Fruit fly (Drosophila melanogaster) whole organism, embryonic: Measurements from ENCODE around the gene Prat.

ENCODE experiments used
- BtbVII ChIP-seq: fragments of 200-800 bp; sonication (Bioruptor generic); optimal IDR thresholded peaks from 3 replicates; lab custom pipeline; 2017; ENCODE audit warnings: missing biosample characterization, mild to moderate bottlenecking, missing genetic modification characterization
- Bteb2 ChIP-seq: fragments of 200-800 bp; sonication (Bioruptor generic); optimal IDR thresholded peaks from 2 replicates; lab custom pipeline; 2016; ENCODE audit warnings: missing biosample characterization, missing genetic modification characterization
- CG13894 ChIP-seq: fragments of 200-800 bp; sonication (Bioruptor generic); optimal IDR thresholded peaks from 3 replicates; lab custom pipeline; 2018; ENCODE audit warnings: missing biosample characterization, mild to moderate bottlenecking, missing genetic modification characterization, moderate library complexity
- CG1529 ChIP-seq: fragments of 200-800 bp; sonication (Bioruptor generic); optimal IDR thresholded peaks from 3 replicates; lab custom pipeline; 2018; ENCODE audit warnings: missing biosample characterization, missing genetic modification characterization
- CG16813 ChIP-seq: fragments of 200-800 bp; sonication (Bioruptor generic); IDR thresholded peaks from 3 replicates; pipeline ENCODE4 v1.3.6; 2022; ENCODE audit warnings: missing biosample characterization, missing genetic modification characterization; ENCODE audit not compliant: partially characterized antibody
- CG17328 ChIP-seq: fragments of 200-800 bp; sonication (Bioruptor generic); IDR thresholded peaks from 2 replicates; pipeline ENCODE4 v1.3.6; 2022; ENCODE audit warnings: missing biosample characterization, missing genetic modification characterization
- CG18599 ChIP-seq: fragments of 200-800 bp; sonication (Bioruptor generic); optimal IDR thresholded peaks from 3 replicates; lab custom pipeline; 2017; ENCODE audit warnings: missing biosample characterization, missing genetic modification characterization, mild to moderate bottlenecking, moderate library complexity, missing genetic modification reagents
- CG18619 ChIP-seq: fragments of 200-800 bp; sonication (Bioruptor generic); optimal IDR thresholded peaks from 3 replicates; lab custom pipeline; 2017; ENCODE audit warnings: missing biosample characterization, mild to moderate bottlenecking, missing genetic modification characterization
- CG31388 ChIP-seq: fragments of 200-800 bp; sonication (Bioruptor generic); optimal IDR thresholded peaks from 2 replicates; lab custom pipeline; 2016; ENCODE audit warnings: missing biosample characterization, missing genetic modification characterization
- CG33213 ChIP-seq: fragments of 200-800 bp; sonication (Bioruptor generic); optimal IDR thresholded peaks from 3 replicates; lab custom pipeline; 2016; ENCODE audit warnings: missing biosample characterization, missing genetic modification characterization
- CG34224 ChIP-seq: fragments of 200-800 bp; sonication (Bioruptor generic); IDR thresholded peaks from 3 replicates; pipeline ENCODE4 v1.3.6; 2022; ENCODE audit warnings: missing biosample characterization, missing genetic modification characterization; ENCODE audit not compliant: partially characterized antibody
- CG43689 ChIP-seq: fragments of 200-800 bp; sonication (Bioruptor generic); IDR thresholded peaks from 2 replicates; pipeline ENCODE4 v1.3.6; 2022; ENCODE audit warnings: missing biosample characterization, missing genetic modification characterization
- CG4404 ChIP-seq: fragments of 200-800 bp; sonication (Bioruptor generic); IDR thresholded peaks from 2 replicates; pipeline ENCODE4 v1.3.6; 2022; ENCODE audit warnings: missing biosample characterization, missing genetic modification characterization
- CG4820 ChIP-seq: fragments of 200-800 bp; sonication (Bioruptor generic); optimal IDR thresholded peaks from 3 replicates; lab custom pipeline; 2016; ENCODE audit warnings: missing biosample characterization, missing genetic modification characterization
- CG7928 ChIP-seq: fragments of 200-800 bp; sonication (Bioruptor generic); optimal IDR thresholded peaks from 2 replicates; lab custom pipeline; 2017; ENCODE audit warnings: missing biosample characterization, mild to moderate bottlenecking, missing genetic modification characterization
- CG8281 ChIP-seq: fragments of 200-800 bp; sonication (Bioruptor generic); optimal IDR thresholded peaks from 2 replicates; lab custom pipeline; 2018; ENCODE audit warnings: missing biosample characterization, mild to moderate bottlenecking, missing genetic modification characterization, moderate library complexity
- CG8478 ChIP-seq: fragments of >200 bp; optimal IDR thresholded peaks from 2 replicates; lab custom pipeline; 2018
- CHES-1-like ChIP-seq: fragments of 200-800 bp; sonication (Bioruptor generic); optimal IDR thresholded peaks from 2 replicates; lab custom pipeline; 2016; ENCODE audit warnings: missing biosample characterization, missing genetic modification characterization
- Chrac-16 ChIP-seq: fragments of 200-800 bp; sonication (Bioruptor generic); optimal IDR thresholded peaks from 3 replicates; lab custom pipeline; 2016; ENCODE audit warnings: missing biosample characterization, missing genetic modification characterization
- Dip2 ChIP-seq: fragments of 200-800 bp; sonication (Bioruptor generic); IDR thresholded peaks from 2 replicates; pipeline ENCODE4 v1.3.6; 2022; ENCODE audit warnings: missing biosample characterization, missing genetic modification characterization
- Dll ChIP-seq: fragments of 200-800 bp; sonication (Bioruptor generic); IDR thresholded peaks from 4 replicates; pipeline ENCODE4 v1.3.6; 2022; ENCODE audit warnings: missing biosample characterization, missing genetic modification characterization; ENCODE audit not compliant: partially characterized antibody
- Ets97D ChIP-seq: fragments of 200-800 bp; sonication (Bioruptor generic); optimal IDR thresholded peaks from 3 replicates; lab custom pipeline; 2016; ENCODE audit warnings: missing biosample characterization, missing genetic modification characterization
- GATAe ChIP-seq: fragments of 200-800 bp; sonication (Bioruptor generic); conservative IDR thresholded peaks from 2 replicates; pipeline ENCODE4 v1.3.6; 2022; ENCODE audit warnings: missing biosample characterization, missing genetic modification characterization
- HmgZ ChIP-seq: fragments of 200-800 bp; sonication (Bioruptor generic); optimal IDR thresholded peaks from 2 replicates; lab custom pipeline; 2018; ENCODE audit warnings: missing biosample characterization, mild to moderate bottlenecking, missing genetic modification characterization
- Hr51 ChIP-seq, 2 experiments: fragments of 200-800 bp; sonication (Bioruptor generic); optimal IDR thresholded peaks; 2 replicates in 1 of 2; 3 replicates in 1 of 2; lab custom pipeline; 2016 to 2018; ENCODE audit warnings: missing biosample characterization in 2 of 2, missing genetic modification characterization in 2 of 2, mild to moderate bottlenecking in 1 of 2, moderate library complexity in 1 of 2
- Rx ChIP-seq: fragments of 200-800 bp; sonication (Bioruptor generic); IDR thresholded peaks from 2 replicates; pipeline ENCODE4 v1.3.6; 2022; ENCODE audit warnings: missing biosample characterization, missing genetic modification characterization
- Ssrp ChIP-seq: fragments of 200-800 bp; sonication (Bioruptor generic); optimal IDR thresholded peaks from 2 replicates; lab custom pipeline; 2018; ENCODE audit warnings: missing biosample characterization, mild to moderate bottlenecking, missing genetic modification characterization, moderate library complexity
- Trl ChIP-seq, 3 experiments: fragments of >200 bp in 2 of 3; fragments of 200-800 bp in 1 of 3; sonication (Bioruptor generic) in 1 of 3; optimal IDR thresholded peaks; 2 replicates in 1 of 3; 3 replicates in 2 of 3; lab custom pipeline; 2016 to 2017; ENCODE audit warnings: missing biosample characterization in 1 of 3, missing genetic modification characterization in 1 of 3
- Usf ChIP-seq: fragments of 200-800 bp; sonication (Bioruptor generic); optimal IDR thresholded peaks from 2 replicates; lab custom pipeline; 2017; ENCODE audit warnings: missing genotype, missing biosample characterization, missing genetic modification characterization
- al ChIP-seq: fragments of 200-800 bp; sonication (Bioruptor generic); IDR thresholded peaks from 2 replicates; pipeline ENCODE4 v1.3.6; 2022; ENCODE audit warnings: missing biosample characterization, missing genetic modification characterization
- az2 ChIP-seq: fragments of 200-800 bp; sonication (Bioruptor generic); optimal IDR thresholded peaks from 3 replicates; lab custom pipeline; 2016; ENCODE audit warnings: missing biosample characterization, missing genetic modification characterization
- caup ChIP-seq: fragments of 200-800 bp; sonication (Bioruptor generic); optimal IDR thresholded peaks from 3 replicates; lab custom pipeline; 2017; ENCODE audit warnings: missing biosample characterization, mild to moderate bottlenecking, missing genetic modification characterization, moderate library complexity; ENCODE audit not compliant: severe bottlenecking
- chn ChIP-seq: fragments of 200-800 bp; sonication (Bioruptor generic); optimal IDR thresholded peaks from 2 replicates; lab custom pipeline; 2016; ENCODE audit warnings: missing biosample characterization, missing genetic modification characterization
- crc ChIP-seq: fragments of 200-800 bp; sonication (Bioruptor generic); optimal IDR thresholded peaks from 2 replicates; lab custom pipeline; 2016; ENCODE audit warnings: missing biosample characterization, missing genetic modification characterization
- crp ChIP-seq, 2 experiments: fragments of 200-800 bp; sonication (Bioruptor generic); optimal IDR thresholded peaks; 2 replicates in 1 of 2; 3 replicates in 1 of 2; lab custom pipeline; 2017; ENCODE audit warnings: missing biosample characterization in 2 of 2, missing genetic modification characterization in 2 of 2, mild to moderate bottlenecking in 1 of 2, moderate library complexity in 1 of 2
- dati ChIP-seq: fragments of 200-800 bp; sonication (Bioruptor generic); IDR thresholded peaks from 2 replicates; pipeline ENCODE4 v1.3.6; 2022; ENCODE audit warnings: missing biosample characterization, missing genetic modification characterization
- dpn ChIP-seq, 2 experiments: fragments of 200-800 bp; sonication (Bioruptor generic); optimal IDR thresholded peaks; 3 replicates each; lab custom pipeline; 2016; ENCODE audit warnings: missing biosample characterization in 2 of 2, missing genetic modification characterization in 2 of 2
- fru ChIP-seq: fragments of >200 bp; optimal IDR thresholded peaks from 2 replicates; lab custom pipeline; 2017
- grn ChIP-seq: fragments of 200-800 bp; sonication (Bioruptor generic); optimal IDR thresholded peaks from 3 replicates; lab custom pipeline; 2017; ENCODE audit warnings: missing biosample characterization, missing genetic modification characterization
- gt ChIP-seq: fragments of 200-800 bp; sonication (Bioruptor generic); IDR thresholded peaks from 2 replicates; pipeline ENCODE4 v1.3.6; 2022; ENCODE audit warnings: missing biosample characterization, missing genetic modification characterization
- hbn ChIP-seq: fragments of 200-800 bp; sonication (Bioruptor generic); IDR thresholded peaks from 2 replicates; pipeline ENCODE4 v1.3.6; 2022; ENCODE audit warnings: missing biosample characterization, missing genetic modification characterization; ENCODE audit not compliant: partially characterized antibody
- klu ChIP-seq: fragments of 200-800 bp; sonication (Bioruptor generic); IDR thresholded peaks from 2 replicates; pipeline ENCODE4 v1.3.6; 2022; ENCODE audit warnings: missing biosample characterization, missing genetic modification characterization
- maf-S ChIP-seq: fragments of 200-800 bp; sonication (Bioruptor generic); optimal IDR thresholded peaks from 2 replicates; lab custom pipeline; 2016; ENCODE audit warnings: missing biosample characterization, missing genetic modification characterization
- oc ChIP-seq: fragments of 200-800 bp; sonication (Bioruptor generic); optimal IDR thresholded peaks from 2 replicates; lab custom pipeline; 2018; ENCODE audit warnings: missing biosample characterization, mild to moderate bottlenecking, missing genetic modification characterization, moderate library complexity
- pb ChIP-seq: fragments of 200-800 bp; sonication (Bioruptor generic); optimal IDR thresholded peaks from 3 replicates; lab custom pipeline; 2016; ENCODE audit warnings: missing biosample characterization, missing genetic modification characterization
- salm ChIP-seq: fragments of 200-800 bp; sonication (Bioruptor generic); optimal IDR thresholded peaks from 2 replicates; lab custom pipeline; 2018; ENCODE audit warnings: missing biosample characterization, mild to moderate bottlenecking, missing genetic modification characterization
- seq ChIP-seq: fragments of 200-800 bp; sonication (Bioruptor generic); IDR thresholded peaks from 2 replicates; pipeline ENCODE4 v1.3.6; 2022; ENCODE audit warnings: missing biosample characterization, missing genetic modification characterization
- sna ChIP-seq: fragments of 200-800 bp; sonication (Bioruptor generic); IDR thresholded peaks from 2 replicates; pipeline ENCODE4 v1.3.6; 2022; ENCODE audit warnings: missing biosample characterization, missing genetic modification characterization; ENCODE audit not compliant: partially characterized antibody
- sr ChIP-seq: fragments of 200-800 bp; sonication (Bioruptor generic); IDR thresholded peaks from 3 replicates; pipeline ENCODE4 v1.3.6; 2022; ENCODE audit warnings: missing biosample characterization, missing genetic modification characterization
- stwl ChIP-seq: fragments of 200-800 bp; sonication (Bioruptor generic); optimal IDR thresholded peaks from 3 replicates; lab custom pipeline; 2018; ENCODE audit warnings: missing biosample characterization, mild to moderate bottlenecking, missing genetic modification characterization, moderate library complexity
- wdn ChIP-seq: fragments of 200-800 bp; sonication (Bioruptor generic); IDR thresholded peaks from 2 replicates; pipeline ENCODE4 v1.3.6; 2022; ENCODE audit warnings: missing biosample characterization, missing genetic modification characterization
- wor ChIP-seq: fragments of 200-800 bp; sonication (Bioruptor generic); IDR thresholded peaks from 2 replicates; pipeline ENCODE4 v1.3.6; 2022; ENCODE audit warnings: missing biosample characterization, missing genetic modification characterization

Prat gene

DNA sequence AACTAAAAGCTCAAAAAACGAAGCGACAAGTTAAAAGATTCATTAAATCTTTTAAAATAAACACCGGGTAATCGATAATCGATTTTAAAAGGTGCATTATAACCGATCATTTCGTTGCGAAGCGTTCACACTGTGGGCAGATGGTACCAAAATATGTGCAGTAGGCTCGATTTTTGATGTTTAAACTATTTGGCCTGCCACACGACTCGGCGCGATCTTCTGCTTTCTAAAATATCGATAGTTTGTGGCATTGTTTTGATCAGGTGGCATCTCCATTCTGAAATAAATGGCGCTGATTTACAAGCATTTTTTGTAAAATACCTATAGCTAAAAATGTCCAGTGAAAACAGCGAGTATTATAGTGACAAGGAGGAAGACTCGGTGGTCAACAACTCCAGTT is 8.6 kb upstream of the Prat start, which contains the start of the genes CG10445 and lds (continued):
- TF ChIP-seq CG18619 (GFP tag; lab: Kevin White, UChicago) (no peak), Bteb2 (GFP tag; lab: Kevin White, UChicago) (no peak), CG16813 (GFP tag; lab: Robert Waterston, UW) (peak; percentile 88), CG13894 (no peak), seq (GFP tag; lab: Robert Waterston, UW) (no peak), hbn (GFP tag; lab: Robert Waterston, UW) (peak; percentile 79), CG8281 (tag; lab: Kevin White, UChicago) (no peak), BtbVII (GFP tag; lab: Kevin White, UChicago) (no peak), oc (tag; lab: Kevin White, UChicago) (no peak), dati (GFP tag; lab: Robert Waterston, UW) (no peak), caup (no peak), gt (GFP tag; lab: Robert Waterston, UW) (no peak), Hr51 (GFP tag; optimal IDR thresholded peaks at IDR 0.05; lab: Kevin White, UChicago) (no peak), pb (GFP tag; lab: Kevin White, UChicago) (no peak), Trl (optimal IDR thresholded peaks at IDR 0.05; lab: Kevin White, UChicago) (no peak), Trl (GFP tag; optimal IDR thresholded peaks at IDR 0.05; lab: Kevin White, UChicago) (peak; percentile 5), CG4404 (GFP tag; lab: Robert Waterston, UW) (no peak), CG31388 (GFP tag; lab: Kevin White, UChicago) (no peak), Dll (GFP tag; lab: Robert Waterston, UW) (peak; percentile 87), Rx (GFP tag; lab: Robert Waterston, UW) (no peak), HmgZ (peak; percentile 27), chn (GFP tag; lab: Kevin White, UChicago) (peak; percentile 11), wor (no peak), CG18599 (GFP tag; lab: Kevin White, UChicago) (no peak), Usf (no peak), wdn (no peak), CG8478 (no peak), fru (lab: Kevin White, UChicago) (no peak), CG33213 (peak; percentile 23), maf-S (GFP tag; lab: Kevin White, UChicago) (no peak), sna (GFP tag; lab: Robert Waterston, UW) (peak; percentile 90), CG34224 (GFP tag; lab: Robert Waterston, UW) (peak; percentile 76), Dip2 (no peak), al (no peak), CHES-1-like (GFP tag; lab: Kevin White, UChicago) (no peak), dpn (GFP tag; optimal IDR thresholded peaks at IDR 0.05; lab: Kevin White, UChicago) (peak; percentile 0 to 37), CG1529 (GFP tag; lab: Kevin White, UChicago) (no peak), sr (GFP tag; lab: Robert Waterston, UW) (no peak), GATAe (no peak), az2 (GFP tag; lab: Kevin White, UChicago) (no peak), grn (GFP tag; lab: Kevin White, UChicago) (no peak), Ssrp (tag; lab: Kevin White, UChicago) (no peak), crp (GFP tag; optimal IDR thresholded peaks at IDR 0.05; lab: Kevin White, UChicago) (peak in 1 of 2 experiments; percentile 52), CG17328 (GFP tag; lab: Robert Waterston, UW) (no peak), stwl (peak; percentile 90), CG7928 (GFP tag; lab: Kevin White, UChicago) (no peak), Ets97D (peak; percentile 67), CG43689 (GFP tag; lab: Robert Waterston, UW) (no peak), CG4820 (GFP tag; lab: Kevin White, UChicago) (no peak), crc (GFP tag; lab: Kevin White, UChicago) (no peak), salm (tag; lab: Kevin White, UChicago) (no peak), klu (no peak), Chrac-16 (GFP tag; lab: Kevin White, UChicago) (no peak)
